Worm (Caenorhabditis elegans) whole organism, L1 larva: ENCODE measurements around the gene Y73B6BL.23.
A peak's percentile ranks its signal among the peaks of the same experiment; 100 is the strongest.

Experiments used
- C16A3.4 ChIP-seq: fragments of 150-350 bp; optimal IDR thresholded peaks from 2 replicates; lab custom pipeline; 2014; ENCODE audit warnings: missing biosample characterization, missing genetic modification characterization
- C34B4.2 ChIP-seq: sonication (generic microtip); optimal IDR thresholded peaks from 2 replicates; lab custom pipeline; 2017; ENCODE audit warnings: mild to moderate bottlenecking, missing genetic modification characterization, missing compliant biosample characterization
- F16B12.6 ChIP-seq: fragments of 150-350 bp; optimal IDR thresholded peaks from 2 replicates; lab custom pipeline; 2014; ENCODE audit warnings: missing biosample characterization, missing genetic modification characterization
- Y116A8C.19 ChIP-seq: sonication (generic microtip); optimal IDR thresholded peaks from 2 replicates; lab custom pipeline; 2016; ENCODE audit warnings: missing compliant biosample characterization, missing genetic modification characterization, borderline replicate concordance
- aly-2 ChIP-seq: fragments of 150-350 bp; optimal IDR thresholded peaks from 2 replicates; lab custom pipeline; 2014; ENCODE audit warnings: missing biosample characterization, missing genetic modification characterization
- ama-1 ChIP-seq: fragments of 150-350 bp; optimal IDR thresholded peaks from 2 replicates; lab custom pipeline; 2014
- blmp-1 ChIP-seq: fragments of 150-350 bp; optimal IDR thresholded peaks from 2 replicates; lab custom pipeline; 2014; ENCODE audit warnings: missing biosample characterization, missing genetic modification characterization
- ceh-8 ChIP-seq: fragments of 200-800 bp; sonication (Bioruptor generic); optimal IDR thresholded peaks from 2 replicates; lab custom pipeline; 2018; ENCODE audit warnings: mild to moderate bottlenecking, missing genetic modification characterization, moderate library complexity, missing compliant biosample characterization
- ceh-88 ChIP-seq: fragments of 200-800 bp; sonication (Bioruptor generic); IDR thresholded peaks from 2 replicates; pipeline ENCODE4 v1.3.6; 2022; ENCODE audit warnings: missing genetic modification characterization, missing compliant biosample characterization
- ceh-90 ChIP-seq: sonication (generic microtip); optimal IDR thresholded peaks from 2 replicates; lab custom pipeline; 2016; ENCODE audit warnings: missing genetic modification characterization, missing compliant biosample characterization
- ces-1 ChIP-seq: fragments of 150-350 bp; optimal IDR thresholded peaks from 2 replicates; lab custom pipeline; 2014; ENCODE audit warnings: missing biosample characterization, missing genetic modification reagents, missing genetic modification characterization
- efl-1 ChIP-seq, 4 experiments: fragments of 150-350 bp; optimal IDR thresholded peaks in 3 of 4; peaks in 1 of 4; 1 replicate in 1 of 4; 2 replicates in 3 of 4; lab custom pipeline; 2014; ENCODE audit warnings: missing biosample characterization in 2 of 4, missing genetic modification characterization in 2 of 4, missing genetic modification reagents in 2 of 4
- egl-13 ChIP-seq: sonication (generic microtip); optimal IDR thresholded peaks from 2 replicates; lab custom pipeline; 2016; ENCODE audit warnings: missing genotype, missing genetic modification reagents, missing genetic modification characterization, missing compliant biosample characterization
- fkh-8 ChIP-seq: sonication (generic microtip); optimal IDR thresholded peaks from 2 replicates; lab custom pipeline; 2016; ENCODE audit warnings: mild to moderate bottlenecking, missing genetic modification characterization, missing compliant biosample characterization
- fos-1 ChIP-seq: fragments of 150-350 bp; optimal IDR thresholded peaks from 2 replicates; lab custom pipeline; 2014; ENCODE audit warnings: missing biosample characterization, missing genetic modification characterization
- grh-1 ChIP-seq: fragments of 200-800 bp; sonication (Bioruptor generic); IDR thresholded peaks from 2 replicates; pipeline ENCODE4 v1.3.6; 2022; ENCODE audit warnings: missing genetic modification reagents, missing genetic modification characterization, missing compliant biosample characterization
- hpl-2 ChIP-seq: fragments of 150-350 bp; optimal IDR thresholded peaks from 2 replicates; lab custom pipeline; 2014; ENCODE audit warnings: missing biosample characterization, missing genetic modification reagents, missing genetic modification characterization
- irx-1 ChIP-seq: sonication (generic microtip); optimal IDR thresholded peaks from 2 replicates; lab custom pipeline; 2016; ENCODE audit warnings: missing genetic modification characterization, missing compliant biosample characterization
- jun-1 ChIP-seq: fragments of 150-350 bp; optimal IDR thresholded peaks from 2 replicates; lab custom pipeline; 2014; ENCODE audit warnings: missing biosample characterization, missing genetic modification reagents, missing genetic modification characterization
- lin-13 ChIP-seq: fragments of 150-350 bp; optimal IDR thresholded peaks from 2 replicates; lab custom pipeline; 2014; ENCODE audit warnings: missing biosample characterization, missing genetic modification reagents, missing genetic modification characterization
- lin-14 ChIP-seq: fragments of 200-800 bp; sonication (Bioruptor generic); optimal IDR thresholded peaks from 2 replicates; lab custom pipeline; 2018; ENCODE audit warnings: mild to moderate bottlenecking, missing genetic modification characterization, moderate library complexity, missing compliant biosample characterization
- lin-39 ChIP-seq: fragments of 150-350 bp; optimal IDR thresholded peaks from 2 replicates; lab custom pipeline; 2014; ENCODE audit warnings: missing biosample characterization, missing genetic modification reagents, missing genetic modification characterization
- lsy-2 ChIP-seq, 2 experiments: fragments of 150-350 bp; optimal IDR thresholded peaks; 2 replicates each; lab custom pipeline; 2014; ENCODE audit warnings: missing biosample characterization in 2 of 2, missing genetic modification characterization in 2 of 2
- mdl-1 ChIP-seq, 2 experiments: fragments of 150-350 bp; optimal IDR thresholded peaks; 2 replicates each; lab custom pipeline; 2014 to 2017; ENCODE audit warnings: missing biosample characterization in 2 of 2, missing genetic modification characterization in 2 of 2, inconsistent platforms in 1 of 2
- mef-2 ChIP-seq: fragments of 150-350 bp; optimal IDR thresholded peaks from 2 replicates; lab custom pipeline; 2014; ENCODE audit warnings: missing biosample characterization, missing genetic modification characterization
- mep-1 ChIP-seq: fragments of 150-350 bp; optimal IDR thresholded peaks from 2 replicates; lab custom pipeline; 2014; ENCODE audit warnings: missing biosample characterization, missing genetic modification characterization
- nhr-11 ChIP-seq: fragments of 150-350 bp; optimal IDR thresholded peaks from 2 replicates; lab custom pipeline; 2014; ENCODE audit warnings: missing biosample characterization, missing genetic modification characterization
- nhr-19 ChIP-seq: fragments of 200-800 bp; sonication (Bioruptor generic); conservative IDR thresholded peaks from 2 replicates; pipeline ENCODE4 v1.3.6; 2022; ENCODE audit warnings: missing genetic modification characterization, missing compliant biosample characterization
- nhr-20 ChIP-seq: sonication (generic microtip); optimal IDR thresholded peaks from 2 replicates; lab custom pipeline; 2016; ENCODE audit warnings: mild to moderate bottlenecking, missing genetic modification characterization, missing compliant biosample characterization
- nhr-28 ChIP-seq: fragments of 150-350 bp; optimal IDR thresholded peaks from 2 replicates; lab custom pipeline; 2014; ENCODE audit warnings: missing biosample characterization, missing genetic modification characterization
- nhr-47 ChIP-seq: sonication (generic microtip); optimal IDR thresholded peaks from 2 replicates; lab custom pipeline; 2016; ENCODE audit warnings: mild to moderate bottlenecking, missing genetic modification characterization, moderate library complexity, missing compliant biosample characterization
- nhr-71 ChIP-seq: sonication (generic microtip); optimal IDR thresholded peaks from 2 replicates; lab custom pipeline; 2016; ENCODE audit warnings: mild to moderate bottlenecking, missing genetic modification characterization, moderate library complexity, missing compliant biosample characterization
- nhr-76 ChIP-seq: sonication (generic microtip); optimal IDR thresholded peaks from 2 replicates; lab custom pipeline; 2017; ENCODE audit warnings: missing biosample characterization, missing genetic modification characterization
- nhr-77 ChIP-seq: fragments of 150-350 bp; optimal IDR thresholded peaks from 2 replicates; lab custom pipeline; 2014; ENCODE audit warnings: missing biosample characterization, missing genetic modification characterization
- nhr-85 ChIP-seq: sonication (generic microtip); peaks from one replicate; lab custom pipeline; 2016; ENCODE audit warnings: missing genetic modification characterization, inconsistent platforms, missing compliant biosample characterization
- nhr-90 ChIP-seq: sonication (generic microtip); optimal IDR thresholded peaks from 2 replicates; lab custom pipeline; 2016; ENCODE audit warnings: mild to moderate bottlenecking, missing genetic modification characterization, missing compliant biosample characterization; ENCODE audit not compliant: poor library complexity
- pag-3 ChIP-seq: sonication (generic microtip); optimal IDR thresholded peaks from 2 replicates; lab custom pipeline; 2017; ENCODE audit warnings: missing genetic modification characterization, mild to moderate bottlenecking, missing compliant biosample characterization, antibody characterized with exemption, borderline replicate concordance; ENCODE audit not compliant: insufficient read depth
- pax-3 ChIP-seq: fragments of 200-800 bp; sonication (Bioruptor generic); optimal IDR thresholded peaks from 2 replicates; lab custom pipeline; 2018; ENCODE audit warnings: mild to moderate bottlenecking, missing genetic modification characterization, moderate library complexity, missing compliant biosample characterization
- skn-1 ChIP-seq: fragments of 150-350 bp; optimal IDR thresholded peaks from 2 replicates; lab custom pipeline; 2014; ENCODE audit warnings: missing biosample characterization, missing genetic modification characterization
- snu-23 ChIP-seq: sonication (generic microtip); optimal IDR thresholded peaks from 2 replicates; lab custom pipeline; 2016; ENCODE audit warnings: missing genetic modification characterization, missing compliant biosample characterization
- swsn-7 ChIP-seq: sonication (generic microtip); optimal IDR thresholded peaks from 2 replicates; lab custom pipeline; 2016; ENCODE audit warnings: missing genetic modification characterization, missing compliant biosample characterization
- tbx-2 ChIP-seq: sonication (generic microtip); optimal IDR thresholded peaks from 2 replicates; lab custom pipeline; 2016; ENCODE audit warnings: missing genetic modification characterization, missing compliant biosample characterization
- unc-30 ChIP-seq: sonication (generic microtip); optimal IDR thresholded peaks from 2 replicates; lab custom pipeline; 2017; ENCODE audit warnings: missing biosample characterization, missing genetic modification characterization
- unc-86 ChIP-seq: sonication (generic microtip); optimal IDR thresholded peaks from 2 replicates; lab custom pipeline; 2016; ENCODE audit warnings: missing genetic modification characterization, missing compliant biosample characterization
- unc-98 ChIP-seq: fragments of 200-800 bp; sonication (Bioruptor generic); IDR thresholded peaks from 2 replicates; pipeline ENCODE4 v1.3.6; 2022; ENCODE audit warnings: missing genetic modification characterization, missing compliant biosample characterization
- vab-15 ChIP-seq: sonication (generic microtip); optimal IDR thresholded peaks from 2 replicates; lab custom pipeline; 2017; ENCODE audit warnings: missing genotype, mild to moderate bottlenecking, missing genetic modification characterization, missing compliant biosample characterization
- zag-1 ChIP-seq: fragments of 150-350 bp; optimal IDR thresholded peaks from 2 replicates; lab custom pipeline; 2014; ENCODE audit warnings: missing biosample characterization, missing genetic modification characterization
- ztf-11 ChIP-seq, 2 experiments: sonication (generic microtip); optimal IDR thresholded peaks; 2 replicates each; lab custom pipeline; 2016 to 2017; ENCODE audit warnings: missing genetic modification characterization in 2 of 2, missing biosample characterization in 1 of 2, missing compliant biosample characterization in 1 of 2
- ztf-4 ChIP-seq: fragments of 150-350 bp; optimal IDR thresholded peaks from 2 replicates; lab custom pipeline; 2014; ENCODE audit warnings: missing biosample characterization, missing genetic modification characterization

Y73B6BL.23 gene

DNA sequence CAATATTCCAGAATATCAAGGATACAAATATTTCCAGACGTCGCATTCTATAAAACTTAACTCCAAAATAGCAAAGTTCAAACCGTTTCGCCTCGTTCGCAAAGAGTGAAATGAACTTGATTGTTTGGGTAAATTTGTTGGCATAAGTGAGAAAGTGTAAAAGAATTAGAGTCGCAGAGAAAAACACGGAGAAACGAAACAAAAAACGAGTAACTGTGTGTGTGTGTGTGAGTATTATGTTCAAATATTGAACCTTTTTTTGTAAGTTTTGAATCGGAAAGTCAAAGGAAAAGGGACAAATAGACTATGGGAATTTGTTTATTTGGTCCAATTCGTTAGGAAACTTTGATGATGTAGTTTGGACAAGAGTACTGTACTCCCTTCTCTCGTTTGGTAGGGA is 12.7 kb upstream of the Y73B6BL.23 start, which contains the start of gene acp-7:
acp-7 (minus strand) TSS at position 101 of the 400 bp plus-strand sequence.
- TF ChIP-seq lin-14 (GFP tag; lab: Kevin White, UChicago) (peak; percentile 5), hpl-2 (GFP tag; lab: Kevin White, UChicago) (no peak)
- TF ChIP-seq, all 84 proteins: peak for 1

ce11 chrIV:6427223-6427622 is 8.3 kb upstream of the Y73B6BL.23 start:
- TF ChIP-seq nhr-90 (tag; lab: Kevin White, UChicago) = no peak
- TF ChIP-seq nhr-28 (tag; lab: Kevin White, UChicago) = no peak
- peak; percentile 22 for TF ChIP-seq tbx-2 (tag; lab: Kevin White, UChicago)
- TF ChIP-seq zag-1 (tag; lab: Kevin White, UChicago) = no peak
- no peak for TF ChIP-seq nhr-47
- TF ChIP-seq Y116A8C.19 = no peak
- TF ChIP-seq lin-14 (GFP tag; lab: Kevin White, UChicago) = peak; percentile 79
- TF ChIP-seq pag-3 (tag; lab: Kevin White, UChicago) = no peak
- TF ChIP-seq vab-15 (tag; lab: Kevin White, UChicago) = no peak
- TF ChIP-seq irx-1 (tag; lab: Kevin White, UChicago) = no peak
- TF ChIP-seq efl-1 (optimal IDR thresholded peaks at IDR 0.05; lab: Kevin White, UChicago) = peak in 1 of 2 experiments; percentile 0
- TF ChIP-seq efl-1 (GFP tag; optimal IDR thresholded peaks at IDR 0.05 in 1 of 2; lab: Kevin White, UChicago) = no peak
- no peak for TF ChIP-seq unc-98
- no peak for TF ChIP-seq ztf-4 (tag; lab: Kevin White, UChicago)
- TF ChIP-seq lsy-2 (tag; optimal IDR thresholded peaks at IDR 0.05; lab: Kevin White, UChicago) = no peak
- no peak for TF ChIP-seq ceh-8 (GFP tag; lab: Kevin White, UChicago)
- no peak for TF ChIP-seq mdl-1 (tag; optimal IDR thresholded peaks at IDR 0.05; lab: Kevin White, UChicago)
- TF ChIP-seq mep-1 = no peak
- TF ChIP-seq aly-2 (tag; lab: Kevin White, UChicago) = no peak
- no peak for TF ChIP-seq pax-3
- no peak for TF ChIP-seq nhr-71
- TF ChIP-seq nhr-19 (GFP tag; lab: Robert Waterston, UW) = no peak
- no peak for TF ChIP-seq swsn-7 (tag; lab: Kevin White, UChicago)
- TF ChIP-seq blmp-1 (tag; lab: Kevin White, UChicago) = peak; percentile 46
- no peak for TF ChIP-seq nhr-76 (tag; lab: Kevin White, UChicago)
- no peak for TF ChIP-seq fkh-8 (tag; lab: Kevin White, UChicago)
- TF ChIP-seq jun-1 (tag; lab: Kevin White, UChicago) = no peak
- no peak for TF ChIP-seq fos-1 (tag; lab: Kevin White, UChicago)
- TF ChIP-seq egl-13 (tag; lab: Kevin White, UChicago) = no peak
- TF ChIP-seq ces-1 (GFP tag; lab: Kevin White, UChicago) = no peak
- no peak for TF ChIP-seq nhr-77 (tag; lab: Kevin White, UChicago)
- no peak for TF ChIP-seq unc-30
- no peak for TF ChIP-seq ceh-90 (tag; lab: Kevin White, UChicago)
- no peak for TF ChIP-seq hpl-2 (GFP tag; lab: Kevin White, UChicago)
- no peak for TF ChIP-seq ztf-11 (tag; optimal IDR thresholded peaks at IDR 0.05; lab: Kevin White, UChicago)
- TF ChIP-seq mef-2 (tag; lab: Kevin White, UChicago) = no peak
- TF ChIP-seq nhr-85 = peak; percentile 92
- TF ChIP-seq C34B4.2 = no peak
- TF ChIP-seq ceh-88 (GFP tag; lab: Robert Waterston, UW) = no peak
- TF ChIP-seq lin-39 (tag; lab: Kevin White, UChicago) = no peak
- no peak for TF ChIP-seq nhr-20 (tag; lab: Kevin White, UChicago)
- TF ChIP-seq skn-1 (tag; lab: Kevin White, UChicago) = no peak
- TF ChIP-seq F16B12.6 = no peak
- TF ChIP-seq grh-1 (GFP tag; lab: Robert Waterston, UW) = peak; percentile 42; the same call in 1 of the 2 replicates
- TF ChIP-seq C16A3.4 = no peak
- no peak for TF ChIP-seq snu-23 (GFP tag; lab: Kevin White, UChicago)
- no peak for TF ChIP-seq lin-13 (GFP tag; lab: Kevin White, UChicago)
- TF ChIP-seq ama-1 (lab: Kevin White, UChicago) = no peak
- TF ChIP-seq nhr-11 (tag; lab: Kevin White, UChicago) = no peak
- TF ChIP-seq unc-86 (tag; lab: Kevin White, UChicago) = no peak
- TF ChIP-seq, all 84 proteins: peak for 6
